Worm (Caenorhabditis elegans): ENCODE measurements around the gene F54E7.6.

- TF ChIP-seq flt-1 (GFP tag; IDR thresholded peaks at IDR 0.05) (no peak), med-1 (GFP tag; optimal IDR thresholded peaks at IDR 0.05; ENCODE audit: insufficient read depth) (no peak), tab-1 (GFP tag; IDR thresholded peaks at IDR 0.05) (no peak), cog-1 (tag; optimal IDR thresholded peaks at IDR 0.05) (no peak)
Measured at ce11 chrIII:5701491-5701890, 40.6 kb upstream of the F54E7.6 start.
